Fruit fly (Drosophila melanogaster) whole organism, prepupa: Measurements from ENCODE around the gene CG31637.

Experiments used
- Blimp-1 ChIP-seq: fragments of 200-800 bp; sonication (Bioruptor generic); optimal IDR thresholded peaks from 3 replicates; lab custom pipeline; 2017; ENCODE audit warnings: missing biosample characterization, missing genetic modification characterization, mild to moderate bottlenecking, moderate library complexity, missing genetic modification reagents
- CG10631 ChIP-seq: fragments of 200-800 bp; sonication (Bioruptor generic); optimal IDR thresholded peaks from 2 replicates; lab custom pipeline; 2016; ENCODE audit warnings: missing biosample characterization, missing genetic modification characterization
- CG10669 ChIP-seq: fragments of 200-800 bp; sonication (Bioruptor generic); optimal IDR thresholded peaks from 3 replicates; lab custom pipeline; 2018; ENCODE audit warnings: missing biosample characterization, mild to moderate bottlenecking, missing genetic modification characterization, moderate library complexity
- CG11294 ChIP-seq: fragments of 200-800 bp; sonication (Bioruptor generic); IDR thresholded peaks from 2 replicates; pipeline ENCODE4 v1.3.6; 2022; ENCODE audit warnings: missing biosample characterization, missing genetic modification characterization
- CG11762 ChIP-seq: fragments of 200-800 bp; sonication (Bioruptor generic); optimal IDR thresholded peaks from 3 replicates; lab custom pipeline; 2016; ENCODE audit warnings: missing biosample characterization, missing genetic modification characterization; ENCODE audit not compliant: insufficient read depth
- CG11902 ChIP-seq: fragments of 200-800 bp; sonication (Bioruptor generic); optimal IDR thresholded peaks from 3 replicates; lab custom pipeline; 2016; ENCODE audit warnings: missing biosample characterization, missing genetic modification characterization
- CG15336 ChIP-seq: fragments of 200-800 bp; sonication (Bioruptor generic); IDR thresholded peaks from 2 replicates; pipeline ENCODE4 v1.3.6; 2022; ENCODE audit warnings: missing biosample characterization, missing genetic modification characterization
- CG1621 ChIP-seq: fragments of 200-800 bp; sonication (Bioruptor generic); optimal IDR thresholded peaks from 3 replicates; lab custom pipeline; 2018; ENCODE audit warnings: missing biosample characterization, mild to moderate bottlenecking, missing genetic modification characterization
- CG16779 ChIP-seq: fragments of 200-800 bp; sonication (Bioruptor generic); optimal IDR thresholded peaks from 3 replicates; lab custom pipeline; 2017; ENCODE audit warnings: missing biosample characterization, mild to moderate bottlenecking, missing genetic modification characterization
- CG3032 ChIP-seq: fragments of 200-800 bp; optimal IDR thresholded peaks from 2 replicates; lab custom pipeline; 2019; ENCODE audit warnings: missing biosample characterization, mild to moderate bottlenecking, missing genetic modification characterization, moderate library complexity
- CG31627 ChIP-seq: fragments of 200-800 bp; sonication (Bioruptor generic); optimal IDR thresholded peaks from 3 replicates; lab custom pipeline; 2016; ENCODE audit warnings: missing biosample characterization, missing genetic modification characterization
- CG32006 ChIP-seq: fragments of 200-800 bp; sonication (Bioruptor generic); optimal IDR thresholded peaks from 3 replicates; lab custom pipeline; 2017; ENCODE audit warnings: missing biosample characterization, mild to moderate bottlenecking, missing genetic modification characterization
- CG34406 ChIP-seq: fragments of 200-800 bp; sonication (Bioruptor generic); optimal IDR thresholded peaks from 3 replicates; lab custom pipeline; 2016; ENCODE audit warnings: missing biosample characterization, missing genetic modification characterization
- CG4318 ChIP-seq: fragments of 200-800 bp; sonication (Bioruptor generic); optimal IDR thresholded peaks from 3 replicates; lab custom pipeline; 2017; ENCODE audit warnings: missing biosample characterization, mild to moderate bottlenecking, missing genetic modification characterization
- CG6276 ChIP-seq: fragments of 200-800 bp; sonication (Bioruptor generic); optimal IDR thresholded peaks from 2 replicates; lab custom pipeline; 2017; ENCODE audit warnings: missing biosample characterization, mild to moderate bottlenecking, missing genetic modification characterization
- CG6808 ChIP-seq: fragments of 200-800 bp; sonication (Bioruptor generic); optimal IDR thresholded peaks from 3 replicates; lab custom pipeline; 2017; ENCODE audit warnings: missing biosample characterization, missing genetic modification characterization, mild to moderate bottlenecking, moderate library complexity, missing genetic modification reagents
- CG6854 ChIP-seq: fragments of 200-800 bp; sonication (Bioruptor generic); optimal IDR thresholded peaks from 2 replicates; lab custom pipeline; 2017; ENCODE audit warnings: missing biosample characterization, mild to moderate bottlenecking, missing genetic modification characterization
- CG7368 ChIP-seq: fragments of 200-800 bp; sonication (Bioruptor generic); optimal IDR thresholded peaks from 3 replicates; lab custom pipeline; 2016; ENCODE audit warnings: missing biosample characterization, missing genetic modification characterization
- CG8119 ChIP-seq: fragments of 200-800 bp; sonication (Bioruptor generic); IDR thresholded peaks from 3 replicates; pipeline ENCODE4 v1.3.6; 2022; ENCODE audit warnings: missing biosample characterization, missing genetic modification characterization
- CG8319 ChIP-seq: fragments of 200-800 bp; sonication (Bioruptor generic); optimal IDR thresholded peaks from 3 replicates; lab custom pipeline; 2016; ENCODE audit warnings: missing biosample characterization, missing genetic modification characterization
- CG8632 ChIP-seq: fragments of 200-800 bp; sonication (Bioruptor generic); optimal IDR thresholded peaks from 3 replicates; lab custom pipeline; 2016; ENCODE audit warnings: missing biosample characterization, missing genetic modification characterization
- Eip75B ChIP-seq: fragments of 200-800 bp; sonication (Bioruptor generic); optimal IDR thresholded peaks from 3 replicates; lab custom pipeline; 2016; ENCODE audit warnings: missing biosample characterization, missing genetic modification characterization
- Eip78C ChIP-seq: fragments of 200-800 bp; sonication (Bioruptor generic); peaks from one replicate; lab custom pipeline; 2016; ENCODE audit warnings: missing biosample characterization, missing genetic modification characterization
- Eip93F ChIP-seq: fragments of 200-800 bp; sonication (Bioruptor generic); optimal IDR thresholded peaks from 2 replicates; lab custom pipeline; 2016; ENCODE audit warnings: missing biosample characterization, mild to moderate bottlenecking, missing genetic modification characterization
- Ets21C ChIP-seq: fragments of 200-800 bp; sonication (Bioruptor generic); optimal IDR thresholded peaks from 3 replicates; lab custom pipeline; 2016; ENCODE audit warnings: missing biosample characterization, missing genetic modification characterization
- Ets96B ChIP-seq: fragments of 200-800 bp; optimal IDR thresholded peaks from 2 replicates; lab custom pipeline; 2019; ENCODE audit warnings: missing biosample characterization, mild to moderate bottlenecking, missing genetic modification characterization, moderate library complexity
- Gug ChIP-seq: fragments of 200-800 bp; sonication (Bioruptor generic); IDR thresholded peaks from 2 replicates; pipeline ENCODE4 v1.3.6; 2022; ENCODE audit warnings: missing biosample characterization, missing genetic modification characterization
- Hr38 ChIP-seq: sonication (Bioruptor generic); optimal IDR thresholded peaks from 2 replicates; lab custom pipeline; 2016; ENCODE audit warnings: missing biosample characterization, missing genetic modification characterization
- Hr39 ChIP-seq: fragments of 200-800 bp; sonication (Bioruptor generic); optimal IDR thresholded peaks from 2 replicates; lab custom pipeline; 2016; ENCODE audit warnings: missing biosample characterization, missing genetic modification characterization
- Hr4 ChIP-seq: fragments of 200-800 bp; sonication (Bioruptor generic); optimal IDR thresholded peaks from 3 replicates; lab custom pipeline; 2016; ENCODE audit warnings: missing biosample characterization, missing genetic modification characterization
- Lpt ChIP-seq: fragments of 200-800 bp; sonication (Bioruptor generic); optimal IDR thresholded peaks from 3 replicates; lab custom pipeline; 2016; ENCODE audit warnings: missing biosample characterization, missing genetic modification characterization
- Met ChIP-seq: fragments of 200-800 bp; sonication (Bioruptor generic); optimal IDR thresholded peaks from 3 replicates; lab custom pipeline; 2016; ENCODE audit warnings: missing biosample characterization, missing genetic modification characterization
- OdsH ChIP-seq: fragments of 200-800 bp; sonication (Bioruptor generic); optimal IDR thresholded peaks from 3 replicates; lab custom pipeline; 2016; ENCODE audit warnings: missing biosample characterization, missing genetic modification characterization
- Sox102F ChIP-seq: fragments of 200-800 bp; sonication (Bioruptor generic); optimal IDR thresholded peaks from 2 replicates; lab custom pipeline; 2016; ENCODE audit warnings: missing biosample characterization, mild to moderate bottlenecking, missing genetic modification characterization
- Sox15 ChIP-seq: fragments of 200-800 bp; sonication (Bioruptor generic); optimal IDR thresholded peaks from 3 replicates; lab custom pipeline; 2016; ENCODE audit warnings: missing biosample characterization, missing genetic modification characterization
- achi ChIP-seq: fragments of 200-800 bp; sonication (Bioruptor generic); optimal IDR thresholded peaks from 3 replicates; lab custom pipeline; 2016; ENCODE audit warnings: missing biosample characterization, missing genetic modification characterization
- acj6 ChIP-seq: fragments of 200-800 bp; sonication (Bioruptor generic); optimal IDR thresholded peaks from 3 replicates; lab custom pipeline; 2016; ENCODE audit warnings: missing biosample characterization, missing genetic modification characterization
- cyc ChIP-seq: fragments of 200-800 bp; sonication (Bioruptor generic); optimal IDR thresholded peaks from 3 replicates; lab custom pipeline; 2016; ENCODE audit warnings: missing biosample characterization, missing genetic modification characterization
- dac ChIP-seq: fragments of 200-800 bp; sonication (Bioruptor generic); optimal IDR thresholded peaks from 2 replicates; lab custom pipeline; 2017; ENCODE audit warnings: missing biosample characterization, mild to moderate bottlenecking, missing genetic modification characterization
- dsx ChIP-seq: fragments of 200-800 bp; optimal IDR thresholded peaks from 3 replicates; lab custom pipeline; 2019; ENCODE audit warnings: missing biosample characterization, mild to moderate bottlenecking, missing genetic modification characterization, moderate library complexity; ENCODE audit not compliant: poor library complexity, severe bottlenecking
- eg ChIP-seq: fragments of 200-800 bp; sonication (Bioruptor generic); IDR thresholded peaks from 3 replicates; pipeline ENCODE4 v1.3.6; 2022; ENCODE audit warnings: missing biosample characterization, missing genetic modification characterization
- esn ChIP-seq: fragments of 200-800 bp; sonication (Bioruptor generic); optimal IDR thresholded peaks from 2 replicates; lab custom pipeline; 2016; ENCODE audit warnings: missing biosample characterization, mild to moderate bottlenecking, missing genetic modification characterization, moderate library complexity
- fd59A ChIP-seq: fragments of 200-800 bp; sonication (Bioruptor generic); optimal IDR thresholded peaks from 2 replicates; lab custom pipeline; 2017; ENCODE audit warnings: missing biosample characterization, mild to moderate bottlenecking, missing genetic modification characterization, missing genetic modification reagents
- fd85E ChIP-seq: fragments of 200-800 bp; sonication (Bioruptor generic); optimal IDR thresholded peaks from 3 replicates; lab custom pipeline; 2016; ENCODE audit warnings: missing biosample characterization, missing genetic modification characterization
- lz ChIP-seq: fragments of 200-800 bp; sonication (Bioruptor generic); optimal IDR thresholded peaks from 3 replicates; lab custom pipeline; 2016; ENCODE audit warnings: missing biosample characterization, missing genetic modification characterization
- net ChIP-seq: fragments of 200-800 bp; sonication (Bioruptor generic); optimal IDR thresholded peaks from 3 replicates; lab custom pipeline; 2016; ENCODE audit warnings: missing biosample characterization, missing genetic modification characterization
- pdm3 ChIP-seq: fragments of 200-800 bp; sonication (Bioruptor generic); optimal IDR thresholded peaks from 3 replicates; lab custom pipeline; 2016; ENCODE audit warnings: missing biosample characterization, missing genetic modification characterization
- salr ChIP-seq, 2 experiments: fragments of 200-800 bp; sonication (Bioruptor generic); optimal IDR thresholded peaks; 3 replicates each; lab custom pipeline; 2016 to 2018; ENCODE audit warnings: missing biosample characterization in 2 of 2, missing genetic modification characterization in 2 of 2, mild to moderate bottlenecking in 1 of 2
- spab ChIP-seq: fragments of 200-800 bp; sonication (Bioruptor generic); optimal IDR thresholded peaks from 2 replicates; lab custom pipeline; 2017; ENCODE audit warnings: missing biosample characterization, mild to moderate bottlenecking, missing genetic modification characterization, missing genetic modification reagents
- ss ChIP-seq, 2 experiments: fragments of 200-800 bp; sonication (Bioruptor generic); optimal IDR thresholded peaks; 2 replicates in 1 of 2; 3 replicates in 1 of 2; lab custom pipeline; 2017 to 2018; ENCODE audit warnings: mild to moderate bottlenecking in 2 of 2, missing biosample characterization in 2 of 2, missing genetic modification characterization in 2 of 2, moderate library complexity in 1 of 2
- svp ChIP-seq: fragments of 200-800 bp; sonication (Bioruptor generic); peaks from one replicate; lab custom pipeline; 2016; ENCODE audit warnings: missing biosample characterization, missing genetic modification characterization
- vri ChIP-seq: fragments of 200-800 bp; sonication (Bioruptor generic); optimal IDR thresholded peaks from 3 replicates; lab custom pipeline; 2016; ENCODE audit warnings: missing biosample characterization, mild to moderate bottlenecking, missing genetic modification characterization

CG31637 gene

DNA sequence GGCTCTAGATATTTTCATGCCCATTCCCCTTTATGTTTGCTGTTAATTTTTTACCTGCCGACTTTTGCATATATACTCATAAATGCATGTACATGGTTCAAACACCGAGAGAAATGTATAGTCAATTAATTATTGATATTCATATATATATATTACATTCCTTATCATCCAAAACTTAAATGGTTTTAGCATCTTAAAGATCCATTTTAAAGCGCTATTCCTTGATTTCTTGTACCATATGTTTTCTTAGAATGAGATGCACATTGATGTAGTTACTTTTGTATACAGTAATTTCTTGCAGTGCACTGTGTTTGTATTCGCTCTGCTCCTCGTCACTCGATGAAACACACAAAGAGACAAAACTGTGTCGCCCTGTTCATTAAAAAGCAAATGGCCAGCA, 10.2 kb downstream of the CG31637 start:
- TF ChIP-seq Hr38, result no peak
- TF ChIP-seq Met (GFP tag; lab: Kevin White, UChicago), result peak; percentile 37
- TF ChIP-seq ss (GFP tag; optimal IDR thresholded peaks at IDR 0.05; lab: Kevin White, UChicago), result peak in 1 of 2 experiments; percentile 50
- peak; percentile 39 for TF ChIP-seq CG6808 (GFP tag; lab: Kevin White, UChicago)
- TF ChIP-seq pdm3 (GFP tag; lab: Kevin White, UChicago), result peak; percentile 54
- peak; percentile 41 for TF ChIP-seq cyc (GFP tag; lab: Kevin White, UChicago)
- TF ChIP-seq Eip93F (GFP tag; lab: Kevin White, UChicago), result no peak
- TF ChIP-seq Hr4 (GFP tag; lab: Kevin White, UChicago), result peak; percentile 58
- peak; percentile 43 for TF ChIP-seq CG11762 (GFP tag; lab: Kevin White, UChicago)
- peak; percentile 74 for TF ChIP-seq CG8632 (GFP tag; lab: Kevin White, UChicago)
- no peak for TF ChIP-seq dac (GFP tag; lab: Kevin White, UChicago)
- TF ChIP-seq vri (GFP tag; lab: Kevin White, UChicago), result no peak
- peak; percentile 41 for TF ChIP-seq CG8319
- TF ChIP-seq Eip78C, result peak; percentile 90
- TF ChIP-seq CG8119, result peak; percentile 64
- peak; percentile 43 for TF ChIP-seq CG6276 (GFP tag; lab: Kevin White, UChicago)
- TF ChIP-seq Eip75B (GFP tag; lab: Kevin White, UChicago), result peak; percentile 38
- peak; percentile 16 for TF ChIP-seq lz
- no peak for TF ChIP-seq fd59A (GFP tag; lab: Kevin White, UChicago)
- peak; percentile 73 for TF ChIP-seq eg
- TF ChIP-seq Lpt (GFP tag; lab: Kevin White, UChicago), result peak; percentile 57
- peak; percentile 26 for TF ChIP-seq spab (GFP tag; lab: Kevin White, UChicago)
- TF ChIP-seq net (GFP tag; lab: Kevin White, UChicago), result peak; percentile 54
- peak; percentile 69 for TF ChIP-seq CG15336 (GFP tag; lab: Robert Waterston, UW)
- TF ChIP-seq Blimp-1 (GFP tag; lab: Kevin White, UChicago), result no peak
- TF ChIP-seq Sox102F (GFP tag; lab: Kevin White, UChicago), result peak; percentile 37
- TF ChIP-seq CG10669 (GFP tag; lab: Kevin White, UChicago), result peak; percentile 44
- TF ChIP-seq Ets21C (GFP tag; lab: Kevin White, UChicago), result no peak
- TF ChIP-seq CG31627, result peak; percentile 43
- TF ChIP-seq CG34406 (GFP tag; lab: Kevin White, UChicago), result peak; percentile 70
- peak; percentile 68 for TF ChIP-seq acj6
- no peak for TF ChIP-seq Hr39
- peak; percentile 75 for TF ChIP-seq CG32006
- 0 out of 2 replicates have a peak, but pooled peaks have one; percentile 27 for TF ChIP-seq Gug
- TF ChIP-seq dsx (GFP tag; lab: Kevin White, UChicago), result peak; percentile 23
- TF ChIP-seq CG4318 (GFP tag; lab: Kevin White, UChicago), result peak; percentile 41
- TF ChIP-seq Ets96B, result peak; percentile 39
- peak; percentile 41 for TF ChIP-seq CG7368 (GFP tag; lab: Kevin White, UChicago)
- TF ChIP-seq CG3032, result peak; percentile 46
- peak in 1 of 2 experiments; percentile 12 for TF ChIP-seq salr (GFP tag; optimal IDR thresholded peaks at IDR 0.05; lab: Kevin White, UChicago)
- no peak for TF ChIP-seq CG16779
- TF ChIP-seq Sox15, result peak; percentile 57
- TF ChIP-seq CG6854 (GFP tag; lab: Kevin White, UChicago), result no peak
- TF ChIP-seq CG11294 (GFP tag; lab: Robert Waterston, UW), result peak; percentile 25; the same call in 1 of the 2 replicates
- no peak for TF ChIP-seq svp (GFP tag; lab: Kevin White, UChicago)
- peak; percentile 56 for TF ChIP-seq CG10631 (GFP tag; lab: Kevin White, UChicago)
- TF ChIP-seq OdsH (GFP tag; lab: Kevin White, UChicago), result peak; percentile 73
- peak; percentile 66 for TF ChIP-seq achi (GFP tag; lab: Kevin White, UChicago)
- peak; percentile 4 for TF ChIP-seq CG1621 (tag; lab: Kevin White, UChicago)
- TF ChIP-seq esn (GFP tag; lab: Kevin White, UChicago), result peak; percentile 56
- no peak for TF ChIP-seq fd85E (GFP tag; lab: Kevin White, UChicago)
- peak; percentile 53 for TF ChIP-seq CG11902 (GFP tag; lab: Kevin White, UChicago)
